Worm (Caenorhabditis elegans) whole organism, L2 larva: ENCODE data around the gene fbxa-214.
A peak's percentile ranks its signal among the peaks of the same experiment; 100 is the strongest.

Experiments
- C34F6.9 ChIP-seq: fragments of 150-350 bp; optimal IDR thresholded peaks from 2 replicates; lab custom pipeline; 2014; ENCODE audit warnings: missing biosample characterization, missing genetic modification characterization
- Y55F3AM.14 ChIP-seq: fragments of 200-800 bp; sonication (Bioruptor generic); optimal IDR thresholded peaks from 2 replicates; lab custom pipeline; 2018; ENCODE audit warnings: mild to moderate bottlenecking, missing genetic modification characterization, missing compliant biosample characterization
- ceh-82 ChIP-seq: fragments of 150-350 bp; optimal IDR thresholded peaks from 2 replicates; lab custom pipeline; 2014; ENCODE audit warnings: missing biosample characterization, missing genetic modification characterization
- gmeb-1 ChIP-seq: fragments of 150-350 bp; optimal IDR thresholded peaks from 2 replicates; lab custom pipeline; 2014; ENCODE audit warnings: missing biosample characterization, missing genetic modification characterization
- lsy-2 ChIP-seq, 2 experiments: fragments of 150-350 bp in 1 of 2; sonication (generic microtip) in 1 of 2; optimal IDR thresholded peaks; 2 replicates each; lab custom pipeline; 2014 to 2017; ENCODE audit warnings: missing biosample characterization in 2 of 2, missing genetic modification characterization in 2 of 2
- mbf-1 ChIP-seq: sonication (generic microtip); optimal IDR thresholded peaks from 2 replicates; lab custom pipeline; 2017; ENCODE audit warnings: missing biosample characterization, missing genetic modification characterization
- nhr-21 ChIP-seq: fragments of 150-350 bp; optimal IDR thresholded peaks from 2 replicates; lab custom pipeline; 2014; ENCODE audit warnings: missing biosample characterization, missing genetic modification characterization
- nhr-25 ChIP-seq: fragments of 150-350 bp; sonication (generic microtip); optimal IDR thresholded peaks from 3 replicates; lab custom pipeline; 2014; ENCODE audit warnings: missing biosample characterization, missing genetic modification characterization
- peb-1 ChIP-seq: fragments of 150-350 bp; optimal IDR thresholded peaks from 2 replicates; lab custom pipeline; 2014; ENCODE audit warnings: missing biosample characterization, missing genetic modification characterization
- sma-3 ChIP-seq: sonication (generic microtip); optimal IDR thresholded peaks from 2 replicates; lab custom pipeline; 2016; ENCODE audit warnings: missing genetic modification reagents, missing genetic modification characterization, missing compliant biosample characterization
- snpc-4 ChIP-seq: fragments of 150-350 bp; optimal IDR thresholded peaks from 2 replicates; lab custom pipeline; 2014; ENCODE audit warnings: missing biosample characterization, missing genetic modification characterization
- unc-62 ChIP-seq: fragments of 150-350 bp; optimal IDR thresholded peaks from 2 replicates; lab custom pipeline; 2014; ENCODE audit warnings: missing biosample characterization, missing genetic modification reagents, missing genetic modification characterization
- ztf-1 ChIP-seq: fragments of 200-800 bp; sonication (Bioruptor generic); conservative IDR thresholded peaks from 2 replicates; pipeline ENCODE4 v1.3.6; 2022; ENCODE audit warnings: missing genetic modification characterization, missing compliant biosample characterization
- ztf-4 ChIP-seq: fragments of 150-350 bp; optimal IDR thresholded peaks from 2 replicates; lab custom pipeline; 2014; ENCODE audit warnings: missing biosample characterization, missing genetic modification characterization

The fbxa-214 gene

DNA sequence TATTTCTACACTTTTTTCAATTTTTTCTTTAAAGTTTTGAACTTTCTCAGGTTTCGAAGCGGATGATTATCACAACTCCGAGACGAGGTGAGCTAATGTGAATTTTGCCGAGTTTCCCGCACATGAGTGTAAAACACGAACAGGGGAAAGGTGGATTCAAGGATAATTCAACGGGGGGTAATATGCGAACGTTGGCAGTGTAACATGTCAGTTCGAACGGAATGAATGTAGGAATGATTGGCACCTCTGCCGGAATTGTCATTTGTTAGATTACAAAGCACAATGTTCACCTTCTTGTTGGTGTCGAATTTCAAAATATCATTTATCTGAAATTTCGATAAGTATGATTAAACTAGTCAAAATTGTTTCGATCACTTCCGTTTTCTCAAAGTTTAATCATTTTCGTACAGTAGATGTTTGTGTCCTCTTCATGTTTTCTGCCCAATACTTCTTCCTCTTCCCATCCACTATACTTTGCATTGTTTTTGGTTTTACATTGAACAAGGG, 50.9 kb downstream of the fbxa-214 start, which contains the start of gene picc-1:
picc-1 (plus strand) TSS at position 51 of the 507 bp plus-strand sequence.
- TF ChIP-seq sma-3 (GFP tag; lab: Kevin White, UChicago) (no peak), ceh-82 (tag; lab: Kevin White, UChicago) (no peak), snpc-4 (tag; lab: Kevin White, UChicago) (no peak), mbf-1 (no peak), gmeb-1 (tag; lab: Kevin White, UChicago) (no peak), Y55F3AM.14 (GFP tag; lab: Kevin White, UChicago) (no peak), ztf-1 (GFP tag; lab: Robert Waterston, UW) (no peak), ztf-4 (tag; lab: Kevin White, UChicago) (no peak), C34F6.9 (tag; lab: Kevin White, UChicago) (no peak), nhr-25 (tag; lab: Kevin White, UChicago) (peak; percentile 18), unc-62 (GFP tag; lab: Kevin White, UChicago) (no peak), lsy-2 (tag; optimal IDR thresholded peaks at IDR 0.05; lab: Kevin White, UChicago) (peak in 1 of 2 experiments; percentile 32), nhr-21 (tag; lab: Kevin White, UChicago) (peak; percentile 28), peb-1 (tag; lab: Kevin White, UChicago) (no peak)
